Fruit fly (Drosophila melanogaster) whole organism, embryonic: Measurements from ENCODE around the gene unk.
A peak's percentile ranks its signal among the peaks of the same experiment; 100 is the strongest.

Experiments
- Atf6 ChIP-seq: fragments of 200-800 bp; sonication (Bioruptor generic); IDR thresholded peaks from 2 replicates; pipeline ENCODE4 v1.3.6; 2022; ENCODE audit warnings: missing biosample characterization, missing genetic modification characterization
- B-H1 ChIP-seq: fragments of 200-800 bp; sonication (Bioruptor generic); IDR thresholded peaks from 3 replicates; pipeline ENCODE4 v1.3.6; 2022; ENCODE audit warnings: missing biosample characterization, missing genetic modification characterization
- CG10431 ChIP-seq: fragments of 200-800 bp; sonication (Bioruptor generic); optimal IDR thresholded peaks from 3 replicates; lab custom pipeline; 2018; ENCODE audit warnings: missing biosample characterization, mild to moderate bottlenecking, missing genetic modification characterization
- CG10462 ChIP-seq: fragments of 200-800 bp; sonication (Bioruptor generic); optimal IDR thresholded peaks from 2 replicates; lab custom pipeline; 2016; ENCODE audit warnings: missing biosample characterization, missing genetic modification characterization
- CG12236 ChIP-seq: fragments of 200-800 bp; sonication (Bioruptor generic); optimal IDR thresholded peaks from 2 replicates; lab custom pipeline; 2016; ENCODE audit warnings: missing biosample characterization, missing genetic modification characterization
- CG12744 ChIP-seq: fragments of 200-800 bp; sonication (Bioruptor generic); optimal IDR thresholded peaks from 2 replicates; lab custom pipeline; 2016; ENCODE audit warnings: missing biosample characterization, missing genetic modification characterization
- CG1602 ChIP-seq: fragments of 200-800 bp; sonication (Bioruptor generic); optimal IDR thresholded peaks from 3 replicates; lab custom pipeline; 2016; ENCODE audit warnings: missing biosample characterization, missing genetic modification characterization
- CG16813 ChIP-seq: fragments of 200-800 bp; sonication (Bioruptor generic); IDR thresholded peaks from 3 replicates; pipeline ENCODE4 v1.3.6; 2022; ENCODE audit warnings: missing biosample characterization, missing genetic modification characterization; ENCODE audit not compliant: partially characterized antibody
- CG17385 ChIP-seq: fragments of 200-800 bp; sonication (Bioruptor generic); optimal IDR thresholded peaks from 3 replicates; lab custom pipeline; 2018; ENCODE audit warnings: missing biosample characterization, mild to moderate bottlenecking, missing genetic modification characterization
- CG17829 ChIP-seq: fragments of 200-800 bp; optimal IDR thresholded peaks from 2 replicates; lab custom pipeline; 2019; ENCODE audit warnings: missing biosample characterization, mild to moderate bottlenecking, missing genetic modification characterization, moderate library complexity
- CG2202 ChIP-seq: fragments of 200-800 bp; sonication (Bioruptor generic); optimal IDR thresholded peaks from 2 replicates; lab custom pipeline; 2018; ENCODE audit warnings: missing biosample characterization, mild to moderate bottlenecking, missing genetic modification characterization
- CG30020 ChIP-seq: fragments of 200-800 bp; optimal IDR thresholded peaks from 2 replicates; lab custom pipeline; 2019; ENCODE audit warnings: missing biosample characterization, mild to moderate bottlenecking, missing genetic modification characterization, moderate library complexity
- CG30431 ChIP-seq: fragments of 200-800 bp; sonication (Bioruptor generic); optimal IDR thresholded peaks from 2 replicates; lab custom pipeline; 2017; ENCODE audit warnings: missing biosample characterization, missing genetic modification characterization
- CG3065 ChIP-seq: fragments of 200-800 bp; sonication (Bioruptor generic); optimal IDR thresholded peaks from 2 replicates; lab custom pipeline; 2016; ENCODE audit warnings: missing biosample characterization, missing genetic modification characterization
- CG4328 ChIP-seq: fragments of 200-800 bp; sonication (Bioruptor generic); optimal IDR thresholded peaks from 3 replicates; lab custom pipeline; 2017; ENCODE audit warnings: missing biosample characterization, missing genetic modification reagents, missing genetic modification characterization
- CG6254 ChIP-seq: fragments of 200-800 bp; sonication (Bioruptor generic); optimal IDR thresholded peaks from 3 replicates; lab custom pipeline; 2017; ENCODE audit warnings: mild to moderate bottlenecking, missing biosample characterization, missing genetic modification reagents, missing genetic modification characterization
- CG6813 ChIP-seq: fragments of 200-800 bp; sonication (Bioruptor generic); optimal IDR thresholded peaks from 2 replicates; lab custom pipeline; 2017; ENCODE audit warnings: missing biosample characterization, missing genetic modification characterization, mild to moderate bottlenecking, moderate library complexity, missing genetic modification reagents
- CG7357 ChIP-seq: fragments of 200-800 bp; sonication (Bioruptor generic); IDR thresholded peaks from 3 replicates; pipeline ENCODE4 v1.3.6; 2022; ENCODE audit warnings: missing biosample characterization, missing genetic modification characterization
- CG7556 ChIP-seq: fragments of 200-800 bp; sonication (Bioruptor generic); optimal IDR thresholded peaks from 2 replicates; lab custom pipeline; 2017; ENCODE audit warnings: missing biosample characterization, mild to moderate bottlenecking, missing genetic modification characterization
- CHES-1-like ChIP-seq: fragments of 200-800 bp; sonication (Bioruptor generic); optimal IDR thresholded peaks from 2 replicates; lab custom pipeline; 2016; ENCODE audit warnings: missing biosample characterization, missing genetic modification characterization
- CrebB ChIP-seq: fragments of 200-800 bp; sonication (Bioruptor generic); optimal IDR thresholded peaks from 3 replicates; lab custom pipeline; 2018; ENCODE audit warnings: missing biosample characterization, mild to moderate bottlenecking, missing genetic modification characterization
- Dad ChIP-seq: fragments of 200-800 bp; sonication (Bioruptor generic); optimal IDR thresholded peaks from 3 replicates; lab custom pipeline; 2016; ENCODE audit warnings: missing biosample characterization, missing genetic modification characterization
- Deaf1 ChIP-seq: fragments of 200-800 bp; optimal IDR thresholded peaks from 3 replicates; lab custom pipeline; 2019; ENCODE audit warnings: missing biosample characterization, mild to moderate bottlenecking, missing genetic modification characterization, moderate library complexity
- Doc3 ChIP-seq: fragments of 200-800 bp; sonication (Bioruptor generic); IDR thresholded peaks from 3 replicates; pipeline ENCODE4 v1.3.6; 2022; ENCODE audit warnings: missing biosample characterization, missing genetic modification characterization; ENCODE audit not compliant: partially characterized antibody
- Elba2 ChIP-seq: fragments of 200-800 bp; sonication (Bioruptor generic); optimal IDR thresholded peaks from 3 replicates; lab custom pipeline; 2016; ENCODE audit warnings: missing biosample characterization, missing genetic modification characterization
- HLH4C ChIP-seq: fragments of 200-800 bp; sonication (Bioruptor generic); IDR thresholded peaks from 3 replicates; pipeline ENCODE4 v1.3.6; 2022; ENCODE audit warnings: missing biosample characterization, missing genetic modification characterization; ENCODE audit not compliant: partially characterized antibody
- MTF-1 ChIP-seq: fragments of 200-800 bp; sonication (Bioruptor generic); optimal IDR thresholded peaks from 2 replicates; lab custom pipeline; 2018; ENCODE audit warnings: missing biosample characterization, mild to moderate bottlenecking, missing genetic modification characterization, borderline replicate concordance
- Mad ChIP-seq: fragments of 200-800 bp; sonication (Bioruptor generic); optimal IDR thresholded peaks from 2 replicates; lab custom pipeline; 2016; ENCODE audit warnings: missing biosample characterization, missing genetic modification characterization
- Ravus ChIP-seq: fragments of 200-800 bp; sonication (Bioruptor generic); IDR thresholded peaks from 2 replicates; pipeline ENCODE4 v1.3.6; 2022; ENCODE audit warnings: missing biosample characterization, missing genetic modification characterization
- Sin3A ChIP-seq: fragments of >200 bp; optimal IDR thresholded peaks from 2 replicates; lab custom pipeline; 2018
- Ssrp ChIP-seq: fragments of 200-800 bp; sonication (Bioruptor generic); optimal IDR thresholded peaks from 2 replicates; lab custom pipeline; 2018; ENCODE audit warnings: missing biosample characterization, mild to moderate bottlenecking, missing genetic modification characterization, moderate library complexity
- Usf ChIP-seq: fragments of 200-800 bp; sonication (Bioruptor generic); optimal IDR thresholded peaks from 2 replicates; lab custom pipeline; 2017; ENCODE audit warnings: missing genotype, missing biosample characterization, missing genetic modification characterization
- ara ChIP-seq: fragments of 200-800 bp; sonication (Bioruptor generic); IDR thresholded peaks from 2 replicates; pipeline ENCODE4 v1.3.6; 2022; ENCODE audit warnings: missing biosample characterization, missing genetic modification characterization
- bab2 ChIP-seq: fragments of 200-800 bp; sonication (Bioruptor generic); optimal IDR thresholded peaks from 2 replicates; lab custom pipeline; 2016; ENCODE audit warnings: missing biosample characterization, missing genetic modification characterization
- bbx ChIP-seq: fragments of 200-800 bp; sonication (Bioruptor generic); IDR thresholded peaks from 2 replicates; pipeline ENCODE4 v1.3.6; 2022; ENCODE audit warnings: missing biosample characterization, missing genetic modification characterization; ENCODE audit not compliant: partially characterized antibody
- caup ChIP-seq: fragments of 200-800 bp; sonication (Bioruptor generic); optimal IDR thresholded peaks from 3 replicates; lab custom pipeline; 2017; ENCODE audit warnings: missing biosample characterization, mild to moderate bottlenecking, missing genetic modification characterization, moderate library complexity; ENCODE audit not compliant: severe bottlenecking
- chn ChIP-seq: fragments of 200-800 bp; sonication (Bioruptor generic); optimal IDR thresholded peaks from 2 replicates; lab custom pipeline; 2016; ENCODE audit warnings: missing biosample characterization, missing genetic modification characterization
- dan ChIP-seq: fragments of 200-800 bp; sonication (Bioruptor generic); IDR thresholded peaks from 2 replicates; pipeline ENCODE4 v1.3.6; 2022; ENCODE audit warnings: missing biosample characterization, missing genetic modification characterization
- gfzf ChIP-seq: fragments of 200-800 bp; sonication (Bioruptor generic); optimal IDR thresholded peaks from 2 replicates; lab custom pipeline; 2016; ENCODE audit warnings: missing biosample characterization, mild to moderate bottlenecking, missing genetic modification characterization, moderate library complexity
- h ChIP-seq: fragments of >200 bp; optimal IDR thresholded peaks from 2 replicates; lab custom pipeline; 2017
- ind ChIP-seq: fragments of 200-800 bp; sonication (Bioruptor generic); optimal IDR thresholded peaks from 3 replicates; lab custom pipeline; 2016; ENCODE audit warnings: missing biosample characterization, missing genetic modification characterization
- kay ChIP-seq: fragments of 200-800 bp; sonication (Bioruptor generic); optimal IDR thresholded peaks from 2 replicates; lab custom pipeline; 2016; ENCODE audit warnings: missing biosample characterization, missing genetic modification characterization
- ken ChIP-seq: fragments of 200-800 bp; sonication (Bioruptor generic); IDR thresholded peaks from 3 replicates; pipeline ENCODE4 v1.3.6; 2022; ENCODE audit warnings: missing biosample characterization, missing genetic modification characterization
- prd ChIP-seq, 3 experiments: fragments of >200 bp in 2 of 3; fragments of 200-800 bp in 1 of 3; sonication (Bioruptor generic) in 1 of 3; optimal IDR thresholded peaks in 2 of 3; IDR thresholded peaks in 1 of 3; 2 replicates in 2 of 3; 3 replicates in 1 of 3; pipeline versions ENCODE4 v1.3.6 to Lab custom; 2017 to 2022; ENCODE audit warnings: missing biosample characterization in 1 of 3, missing genetic modification characterization in 1 of 3
- repo ChIP-seq: fragments of 200-800 bp; sonication (Bioruptor generic); optimal IDR thresholded peaks from 2 replicates; lab custom pipeline; 2016; ENCODE audit warnings: missing biosample characterization, missing genetic modification characterization
- stwl ChIP-seq: fragments of 200-800 bp; sonication (Bioruptor generic); optimal IDR thresholded peaks from 3 replicates; lab custom pipeline; 2018; ENCODE audit warnings: missing biosample characterization, mild to moderate bottlenecking, missing genetic modification characterization, moderate library complexity
- tio ChIP-seq: fragments of 200-800 bp; sonication (Bioruptor generic); optimal IDR thresholded peaks from 2 replicates; lab custom pipeline; 2017; ENCODE audit warnings: missing biosample characterization, missing genetic modification characterization, inconsistent platforms
- wek ChIP-seq: fragments of 200-800 bp; sonication (Bioruptor generic); optimal IDR thresholded peaks from 3 replicates; lab custom pipeline; 2018; ENCODE audit warnings: missing biosample characterization, mild to moderate bottlenecking, missing genetic modification characterization, moderate library complexity

The unk gene

dm6 chr3R:23189958-23190900, 32.6 kb upstream of the unk start (continued):
- TF ChIP-seq B-H1 (peak; percentile 57; the same call in 2 of the 3 replicates), Dad (GFP tag; lab: Kevin White, UChicago) (peak; percentile 49), CG10462 (GFP tag; lab: Kevin White, UChicago) (no peak), CG1602 (GFP tag; lab: Kevin White, UChicago) (peak; percentile 56), Ssrp (peak; percentile 66), CG6813 (GFP tag; lab: Kevin White, UChicago) (peak; percentile 42), bab2 (peak; percentile 70), Usf (GFP tag; lab: Kevin White, UChicago) (peak; percentile 42), CG7357 (GFP tag; lab: Robert Waterston, UW) (peak; percentile 62; the same call in 2 of the 3 replicates), CrebB (peak; percentile 70), Sin3A (lab: Kevin White, UChicago) (no peak), caup (GFP tag; lab: Kevin White, UChicago) (peak; percentile 64), h (lab: Kevin White, UChicago) (no peak), repo (GFP tag; lab: Kevin White, UChicago) (peak; percentile 34), dan (GFP tag; lab: Robert Waterston, UW) (no peak), wek (GFP tag; lab: Kevin White, UChicago) (peak; percentile 60), CG10431 (GFP tag; lab: Kevin White, UChicago) (no peak), Ravus (GFP tag; lab: Robert Waterston, UW) (no peak), MTF-1 (GFP tag; lab: Kevin White, UChicago) (peak; percentile 49), CG3065 (no peak), CG4328 (GFP tag; lab: Kevin White, UChicago) (peak; percentile 49), stwl (tag; lab: Kevin White, UChicago) (no peak), chn (peak; percentile 74), HLH4C (GFP tag; lab: Robert Waterston, UW) (no peak), CG30431 (GFP tag; lab: Kevin White, UChicago) (peak; percentile 45), Deaf1 (tag; lab: Kevin White, UChicago) (peak; percentile 52), CG17385 (GFP tag; lab: Kevin White, UChicago) (peak; percentile 74), CHES-1-like (GFP tag; lab: Kevin White, UChicago) (peak; percentile 69), kay (no peak), Elba2 (GFP tag; lab: Kevin White, UChicago) (no peak), CG7556 (GFP tag; lab: Kevin White, UChicago) (peak; percentile 69), prd (optimal IDR thresholded peaks at IDR 0.05; lab: Kevin White, UChicago) (no peak), prd (GFP tag; IDR thresholded peaks at IDR 0.05; lab: Robert Waterston, UW) (peak; percentile 78), gfzf (GFP tag; lab: Kevin White, UChicago) (no peak), CG6254 (GFP tag; lab: Kevin White, UChicago) (peak; percentile 22), CG17829 (peak; percentile 73), ind (GFP tag; lab: Kevin White, UChicago) (peak; percentile 80), CG12744 (GFP tag; lab: Kevin White, UChicago) (peak; percentile 72), CG2202 (tag; lab: Kevin White, UChicago) (peak; percentile 33), CG12236 (GFP tag; lab: Kevin White, UChicago) (peak; percentile 36), Mad (GFP tag; lab: Kevin White, UChicago) (peak; percentile 62), CG30020 (tag; lab: Kevin White, UChicago) (no peak), tio (GFP tag; lab: Kevin White, UChicago) (peak; percentile 63), ken (GFP tag; lab: Robert Waterston, UW) (peak; percentile 73; the same call in 2 of the 3 replicates), bbx (no peak), Doc3 (GFP tag; lab: Robert Waterston, UW) (no peak), ara (GFP tag; lab: Robert Waterston, UW) (peak; percentile 30; the same call in 1 of the 2 replicates), CG16813 (GFP tag; lab: Robert Waterston, UW) (no peak), Atf6 (peak; percentile 84)
